Fruit fly (Drosophila melanogaster): ENCODE results near the gene CG34347.

Gene CG34347

dm6 chr3R:31287522-31287921 is 23.4 kb upstream of the CG34347 start (continued):
- TF ChIP-seq CG6792 (GFP tag; optimal IDR thresholded peaks at IDR 0.05) (peak; percentile 28), CG8632 (GFP tag; optimal IDR thresholded peaks at IDR 0.05) (peak; percentile 24), CG9139 (GFP tag; optimal IDR thresholded peaks at IDR 0.05) (no peak), Eip75B (GFP tag; optimal IDR thresholded peaks at IDR 0.05) (peak; percentile 36), CG8119 (GFP tag; IDR thresholded peaks at IDR 0.05) (peak; percentile 39; the same call in 1 of the 3 replicates), topi (GFP tag; optimal IDR thresholded peaks at IDR 0.05) (peak; percentile 39), Sox15 (GFP tag; optimal IDR thresholded peaks at IDR 0.05) (peak; percentile 11), achi (GFP tag; optimal IDR thresholded peaks at IDR 0.05) (peak; percentile 19), CG10631 (GFP tag; optimal IDR thresholded peaks at IDR 0.05) (peak; percentile 52), CG6854 (GFP tag; optimal IDR thresholded peaks at IDR 0.05) (no peak), vri (GFP tag; optimal IDR thresholded peaks at IDR 0.05) (no peak), fd85E (GFP tag; optimal IDR thresholded peaks at IDR 0.05) (no peak), Hr39 (GFP tag; optimal IDR thresholded peaks at IDR 0.05) (peak; percentile 42), esn (GFP tag; optimal IDR thresholded peaks at IDR 0.05) (peak; percentile 42), CG6276 (GFP tag; optimal IDR thresholded peaks at IDR 0.05) (no peak)

DNA sequence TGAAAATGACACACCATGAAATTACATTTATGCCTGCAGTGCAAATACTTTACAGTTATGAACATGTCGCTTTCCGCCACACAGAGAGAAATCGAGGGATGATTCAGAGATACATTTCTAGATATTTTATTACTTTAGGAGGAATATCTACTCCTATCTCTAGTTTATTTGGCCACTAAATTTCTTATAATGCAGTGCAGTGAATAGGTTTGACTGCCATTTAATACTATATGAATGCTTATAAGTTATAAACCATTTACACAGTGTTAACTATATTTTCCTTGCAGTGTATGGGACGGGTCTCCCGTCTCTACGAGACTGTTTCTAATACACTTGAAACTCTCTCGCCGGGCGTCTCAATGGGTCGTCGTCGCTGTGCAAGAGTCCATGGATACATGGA is 20.8 kb upstream of the CG34347 start:
- TF ChIP-seq CG34406 (GFP tag; optimal IDR thresholded peaks at IDR 0.05) (no peak), CG3032 (tag; optimal IDR thresholded peaks at IDR 0.05) (peak; percentile 5), Sox102F (GFP tag; optimal IDR thresholded peaks at IDR 0.05) (no peak), CG6276 (GFP tag; optimal IDR thresholded peaks at IDR 0.05) (peak; percentile 34), CG32006 (GFP tag; optimal IDR thresholded peaks at IDR 0.05) (peak; percentile 67), Sox15 (GFP tag; optimal IDR thresholded peaks at IDR 0.05) (no peak), Ets21C (GFP tag; optimal IDR thresholded peaks at IDR 0.05) (no peak), pdm3 (GFP tag; optimal IDR thresholded peaks at IDR 0.05) (peak; percentile 20), Sox14 (GFP tag; optimal IDR thresholded peaks at IDR 0.05) (peak; percentile 18), CG1621 (tag; optimal IDR thresholded peaks at IDR 0.05) (no peak), ss (GFP tag; optimal IDR thresholded peaks at IDR 0.05) (no peak), CG3919 (GFP tag; optimal IDR thresholded peaks at IDR 0.05) (peak; percentile 16), Eip78C (GFP tag) (peak; percentile 60), cyc (GFP tag; optimal IDR thresholded peaks at IDR 0.05) (no peak), eg (GFP tag; IDR thresholded peaks at IDR 0.05) (0 out of 3 replicates have a peak, but pooled peaks have one; percentile 37), CG15336 (GFP tag; IDR thresholded peaks at IDR 0.05) (peak; percentile 31; the same call in 1 of the 2 replicates), CG4318 (GFP tag; optimal IDR thresholded peaks at IDR 0.05) (peak; percentile 12), CG6163 (GFP tag; IDR thresholded peaks at IDR 0.05) (0 out of 3 replicates have a peak, but pooled peaks have one; percentile 42), net (GFP tag; optimal IDR thresholded peaks at IDR 0.05) (peak; percentile 11), achi (GFP tag; optimal IDR thresholded peaks at IDR 0.05) (no peak), Lpt (GFP tag; optimal IDR thresholded peaks at IDR 0.05) (peak; percentile 15), Hr4 (GFP tag; optimal IDR thresholded peaks at IDR 0.05) (peak; percentile 42), acj6 (GFP tag; optimal IDR thresholded peaks at IDR 0.05) (peak; percentile 4), topi (GFP tag; optimal IDR thresholded peaks at IDR 0.05) (no peak), CG8319 (GFP tag; optimal IDR thresholded peaks at IDR 0.05) (no peak), salr (GFP tag; optimal IDR thresholded peaks at IDR 0.05) (peak in 1 of 2 experiments; percentile 40), lz (GFP tag; optimal IDR thresholded peaks at IDR 0.05) (peak; percentile 7), CG8119 (GFP tag; IDR thresholded peaks at IDR 0.05) (peak; percentile 43; the same call in 2 of the 3 replicates), CG10669 (GFP tag; optimal IDR thresholded peaks at IDR 0.05) (no peak)

- TF ChIP-seq cyc (GFP tag; optimal IDR thresholded peaks at IDR 0.05) (peak; percentile 50), Sox15 (GFP tag; optimal IDR thresholded peaks at IDR 0.05) (peak; percentile 5), dsx (GFP tag; optimal IDR thresholded peaks at IDR 0.05; ENCODE audit: poor library complexity, severe bottlenecking) (no peak), Ets96B (tag; optimal IDR thresholded peaks at IDR 0.05) (peak; percentile 58), CG11762 (GFP tag; optimal IDR thresholded peaks at IDR 0.05; ENCODE audit: insufficient read depth) (peak; percentile 60), fd85E (GFP tag; optimal IDR thresholded peaks at IDR 0.05) (no peak), Sox14 (GFP tag; optimal IDR thresholded peaks at IDR 0.05) (peak; percentile 63), acj6 (GFP tag; optimal IDR thresholded peaks at IDR 0.05) (peak; percentile 61), CG9139 (GFP tag; optimal IDR thresholded peaks at IDR 0.05) (no peak), CG10669 (GFP tag; optimal IDR thresholded peaks at IDR 0.05) (peak; percentile 39), CG32006 (GFP tag; optimal IDR thresholded peaks at IDR 0.05) (peak; percentile 67), CG11902 (GFP tag; optimal IDR thresholded peaks at IDR 0.05) (peak; percentile 14), pdm3 (GFP tag; optimal IDR thresholded peaks at IDR 0.05) (peak; percentile 62), net (GFP tag; optimal IDR thresholded peaks at IDR 0.05) (peak; percentile 46), CG34406 (GFP tag; optimal IDR thresholded peaks at IDR 0.05) (peak; percentile 47), spab (GFP tag; optimal IDR thresholded peaks at IDR 0.05) (peak; percentile 14), Met (GFP tag; optimal IDR thresholded peaks at IDR 0.05) (peak; percentile 72), Hr39 (GFP tag; optimal IDR thresholded peaks at IDR 0.05) (peak; percentile 49), ss (GFP tag; optimal IDR thresholded peaks at IDR 0.05) (no peak), OdsH (GFP tag; optimal IDR thresholded peaks at IDR 0.05) (peak; percentile 64), Blimp-1 (GFP tag; optimal IDR thresholded peaks at IDR 0.05) (no peak), CG8119 (GFP tag; IDR thresholded peaks at IDR 0.05) (peak; percentile 69)
These were observed 15.3 kb upstream of the CG34347 start for dm6 chr3R:31295694-31296093.
